Worm (Caenorhabditis elegans) whole organism, L3 larva: ENCODE data around the gene his-72.

ENCODE experiments used
- R02D3.7 ChIP-seq: fragments of 150-350 bp; optimal IDR thresholded peaks from 2 replicates; lab custom pipeline; 2014; ENCODE audit warnings: missing biosample characterization, missing genetic modification characterization
- ZK546.5 ChIP-seq: sonication (generic microtip); optimal IDR thresholded peaks from 2 replicates; lab custom pipeline; 2017; ENCODE audit warnings: missing biosample characterization, missing genetic modification characterization
- ceh-16 ChIP-seq: sonication (generic microtip); optimal IDR thresholded peaks from 2 replicates; lab custom pipeline; 2017; ENCODE audit warnings: missing biosample characterization, missing genetic modification characterization
- ceh-28 ChIP-seq: fragments of 150-350 bp; optimal IDR thresholded peaks from 2 replicates; lab custom pipeline; 2014; ENCODE audit warnings: missing biosample characterization, missing genetic modification reagents, missing genetic modification characterization
- ceh-82 ChIP-seq: fragments of 150-350 bp; optimal IDR thresholded peaks from 2 replicates; lab custom pipeline; 2014; ENCODE audit warnings: missing biosample characterization, missing genetic modification characterization
- ceh-9 ChIP-seq: sonication (generic microtip); optimal IDR thresholded peaks from 2 replicates; lab custom pipeline; 2018; ENCODE audit warnings: missing biosample characterization, missing genetic modification characterization
- daf-12 ChIP-seq: fragments of 150-350 bp; optimal IDR thresholded peaks from 2 replicates; lab custom pipeline; 2014; ENCODE audit warnings: missing biosample characterization, missing genetic modification reagents, missing genetic modification characterization
- egl-27 ChIP-seq: sonication (generic microtip); optimal IDR thresholded peaks from 4 replicates; lab custom pipeline; 2017; ENCODE audit warnings: missing biosample characterization, missing genetic modification reagents, missing genetic modification characterization
- egl-5 ChIP-seq: fragments of 150-350 bp; optimal IDR thresholded peaks from 2 replicates; lab custom pipeline; 2017; ENCODE audit warnings: missing biosample characterization, missing genetic modification reagents, missing genetic modification characterization, inconsistent platforms
- elt-1 ChIP-seq: fragments of 150-350 bp; optimal IDR thresholded peaks from 2 replicates; lab custom pipeline; 2014; ENCODE audit warnings: missing biosample characterization, missing genetic modification characterization
- elt-2 ChIP-seq: sonication (generic microtip); optimal IDR thresholded peaks from 2 replicates; lab custom pipeline; 2016; ENCODE audit warnings: missing genetic modification reagents, mild to moderate bottlenecking, missing genetic modification characterization, missing compliant biosample characterization
- elt-3 ChIP-seq, 3 experiments: fragments of 150-350 bp in 1 of 3; sonication (generic microtip) in 2 of 3; optimal IDR thresholded peaks; 2 replicates in 2 of 3; 4 replicates in 1 of 3; lab custom pipeline; 2014 to 2017; ENCODE audit warnings: missing biosample characterization in 3 of 3, missing genetic modification characterization in 3 of 3
- eor-1 ChIP-seq, 2 experiments: fragments of 150-350 bp; optimal IDR thresholded peaks; 2 replicates each; lab custom pipeline; 2014 to 2018; ENCODE audit warnings: missing biosample characterization in 2 of 2, missing genetic modification characterization in 2 of 2
- fkh-10 ChIP-seq: sonication (generic microtip); optimal IDR thresholded peaks from 2 replicates; lab custom pipeline; 2017; ENCODE audit warnings: missing biosample characterization, missing genetic modification reagents, missing genetic modification characterization
- fkh-2 ChIP-seq: fragments of 150-350 bp; optimal IDR thresholded peaks from 2 replicates; lab custom pipeline; 2014; ENCODE audit warnings: missing biosample characterization, missing genetic modification reagents, missing genetic modification characterization
- fos-1 ChIP-seq: fragments of 150-350 bp; optimal IDR thresholded peaks from 2 replicates; lab custom pipeline; 2014; ENCODE audit warnings: missing biosample characterization, missing genetic modification characterization
- hmg-11 ChIP-seq: sonication (generic microtip); optimal IDR thresholded peaks from 2 replicates; lab custom pipeline; 2016; ENCODE audit warnings: missing genetic modification characterization, missing compliant biosample characterization
- jun-1 ChIP-seq: fragments of 150-350 bp; optimal IDR thresholded peaks from 2 replicates; lab custom pipeline; 2014; ENCODE audit warnings: missing biosample characterization, missing genetic modification reagents, missing genetic modification characterization
- lin-15B ChIP-seq: fragments of 150-350 bp; optimal IDR thresholded peaks from 2 replicates; lab custom pipeline; 2014; ENCODE audit warnings: missing biosample characterization, missing genetic modification characterization
- lin-39 ChIP-seq: fragments of 150-350 bp; optimal IDR thresholded peaks from 2 replicates; lab custom pipeline; 2018; ENCODE audit warnings: missing biosample characterization, missing genetic modification reagents, missing genetic modification characterization
- lsy-12 ChIP-seq: sonication (generic microtip); optimal IDR thresholded peaks from 2 replicates; lab custom pipeline; 2016; ENCODE audit warnings: mild to moderate bottlenecking, missing genetic modification characterization, missing compliant biosample characterization
- mdl-1 ChIP-seq: fragments of 150-350 bp; optimal IDR thresholded peaks from 2 replicates; lab custom pipeline; 2014; ENCODE audit warnings: missing biosample characterization, missing genetic modification characterization
- mml-1 ChIP-seq: fragments of 150-350 bp; sonication (generic microtip); optimal IDR thresholded peaks from 3 replicates; lab custom pipeline; 2014; ENCODE audit warnings: missing biosample characterization, missing genetic modification characterization
- nfya-1 ChIP-seq: sonication (generic microtip); optimal IDR thresholded peaks from 2 replicates; lab custom pipeline; 2017; ENCODE audit warnings: missing genetic modification characterization, mild to moderate bottlenecking, missing compliant biosample characterization, antibody characterized with exemption, moderate library complexity; ENCODE audit not compliant: insufficient read depth
- nhr-11 ChIP-seq: fragments of 150-350 bp; optimal IDR thresholded peaks from 2 replicates; lab custom pipeline; 2014; ENCODE audit warnings: missing biosample characterization, missing genetic modification characterization
- nhr-23 ChIP-seq: fragments of 150-350 bp; optimal IDR thresholded peaks from 2 replicates; lab custom pipeline; 2014; ENCODE audit warnings: missing biosample characterization, missing genetic modification reagents, missing genetic modification characterization
- nhr-237 ChIP-seq: fragments of 150-350 bp; optimal IDR thresholded peaks from 2 replicates; lab custom pipeline; 2014; ENCODE audit warnings: missing biosample characterization, missing genetic modification characterization
- nhr-25 ChIP-seq: sonication (generic microtip); optimal IDR thresholded peaks from 2 replicates; lab custom pipeline; 2017; ENCODE audit warnings: missing biosample characterization, missing genetic modification characterization
- nhr-28 ChIP-seq: fragments of 150-350 bp; optimal IDR thresholded peaks from 2 replicates; lab custom pipeline; 2014; ENCODE audit warnings: missing biosample characterization, missing genetic modification characterization
- nhr-43 ChIP-seq: sonication (generic microtip); optimal IDR thresholded peaks from 2 replicates; lab custom pipeline; 2016; ENCODE audit warnings: mild to moderate bottlenecking, missing genetic modification characterization, missing compliant biosample characterization; ENCODE audit not compliant: poor library complexity, severe bottlenecking
- nhr-67 ChIP-seq: fragments of 150-350 bp; optimal IDR thresholded peaks from 2 replicates; lab custom pipeline; 2014; ENCODE audit warnings: missing biosample characterization, missing genetic modification characterization
- nhr-76 ChIP-seq: fragments of 150-350 bp; sonication (generic microtip); optimal IDR thresholded peaks from 5 replicates; lab custom pipeline; 2014; ENCODE audit warnings: missing biosample characterization, missing genetic modification characterization
- nhr-77 ChIP-seq: fragments of 150-350 bp; optimal IDR thresholded peaks from 2 replicates; lab custom pipeline; 2014; ENCODE audit warnings: missing biosample characterization, missing genetic modification characterization
- pha-4 ChIP-seq: fragments of 150-350 bp; optimal IDR thresholded peaks from 2 replicates; lab custom pipeline; 2014; ENCODE audit warnings: missing biosample characterization, missing genetic modification reagents, missing genetic modification characterization
- pqm-1 ChIP-seq: fragments of 150-350 bp; optimal IDR thresholded peaks from 2 replicates; lab custom pipeline; 2017; ENCODE audit warnings: missing biosample characterization, missing genetic modification characterization, inconsistent platforms
- sea-2 ChIP-seq: fragments of 150-350 bp; sonication (generic microtip); optimal IDR thresholded peaks from 4 replicates; lab custom pipeline; 2014; ENCODE audit warnings: missing biosample characterization, missing genetic modification reagents, missing genetic modification characterization
- skn-1 ChIP-seq: fragments of 150-350 bp; optimal IDR thresholded peaks from 2 replicates; lab custom pipeline; 2014; ENCODE audit warnings: missing biosample characterization, missing genetic modification characterization
- snpc-4 ChIP-seq: fragments of 150-350 bp; optimal IDR thresholded peaks from 2 replicates; lab custom pipeline; 2014; ENCODE audit warnings: missing biosample characterization, missing genetic modification characterization
- tbx-2 ChIP-seq: sonication (generic microtip); optimal IDR thresholded peaks from 2 replicates; lab custom pipeline; 2016; ENCODE audit warnings: mild to moderate bottlenecking, missing genetic modification characterization, missing compliant biosample characterization
- unc-39 ChIP-seq: sonication (generic microtip); optimal IDR thresholded peaks from 4 replicates; lab custom pipeline; 2017; ENCODE audit warnings: missing biosample characterization, missing genetic modification characterization
- unc-62 ChIP-seq: fragments of 150-350 bp; sonication (generic microtip); optimal IDR thresholded peaks from 4 replicates; lab custom pipeline; 2014; ENCODE audit warnings: missing biosample characterization, missing genetic modification reagents, missing genetic modification characterization
- ztf-11 ChIP-seq: fragments of 150-350 bp; optimal IDR thresholded peaks from 2 replicates; lab custom pipeline; 2014; ENCODE audit warnings: missing biosample characterization, missing genetic modification characterization

The his-72 gene

DNA sequence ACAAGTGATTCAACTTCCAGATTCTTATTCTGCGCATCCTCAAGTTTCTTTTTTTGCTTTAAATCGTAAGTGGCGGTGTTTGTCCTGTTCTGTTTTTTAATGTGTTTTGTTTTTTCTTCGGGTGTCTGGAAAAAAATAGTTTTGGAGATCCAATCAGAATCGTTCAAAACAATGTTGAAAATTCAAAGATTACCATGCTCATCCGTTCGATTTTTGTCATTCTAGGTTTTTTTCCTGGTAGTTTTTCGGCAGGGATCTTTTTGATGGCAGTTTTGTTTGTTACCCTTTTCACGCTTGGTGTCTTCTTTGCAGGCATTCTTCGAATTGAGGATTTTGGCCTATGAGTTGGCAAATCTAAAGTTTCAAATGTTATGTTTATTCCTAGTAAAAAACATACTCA is 12.3 kb downstream of the his-72 start:
- no peak for TF ChIP-seq nhr-23 (tag; lab: Kevin White, UChicago)
- no peak for TF ChIP-seq elt-2 (tag; lab: Kevin White, UChicago)
- no peak for TF ChIP-seq lin-15B (tag; lab: Kevin White, UChicago)
- TF ChIP-seq skn-1 = no peak
- no peak for TF ChIP-seq ceh-9
- TF ChIP-seq nfya-1 = no peak
- TF ChIP-seq egl-5 = no peak
- no peak for TF ChIP-seq fkh-2 (tag; lab: Kevin White, UChicago)
- no peak for TF ChIP-seq ceh-82 (tag; lab: Kevin White, UChicago)
- no peak for TF ChIP-seq snpc-4 (tag; lab: Kevin White, UChicago)
- TF ChIP-seq ztf-11 (tag; lab: Kevin White, UChicago) = no peak
- TF ChIP-seq daf-12 (tag; lab: Kevin White, UChicago) = no peak
- TF ChIP-seq mdl-1 (tag; lab: Kevin White, UChicago) = no peak
- TF ChIP-seq sea-2 (GFP tag; lab: Kevin White, UChicago) = no peak
- no peak for TF ChIP-seq nhr-43
- no peak for TF ChIP-seq lsy-12 (tag; lab: Kevin White, UChicago)
- TF ChIP-seq nhr-11 = no peak
- TF ChIP-seq egl-27 (tag; lab: Kevin White, UChicago) = no peak
- no peak for TF ChIP-seq nhr-25

ce11 chrIII:12351301-12351700 is 17.5 kb downstream of the his-72 start, which contains the start of the genes pph-4.1 and Y75B8A.31:
TSS of gene pph-4.1 (minus strand) at chrIII:12351336.
TSS of gene Y75B8A.31 (plus strand) at chrIII:12351642.
- TF ChIP-seq pha-4 (tag; lab: Kevin White, UChicago) = peak; percentile 94
- TF ChIP-seq eor-1 (tag; optimal IDR thresholded peaks at IDR 0.05; lab: Kevin White, UChicago) = no peak
- peak; percentile 93 for TF ChIP-seq nhr-23 (tag; lab: Kevin White, UChicago)
- no peak for TF ChIP-seq fkh-2 (tag; lab: Kevin White, UChicago)
- peak; percentile 54 for TF ChIP-seq elt-2 (tag; lab: Kevin White, UChicago)
- peak; percentile 91 for TF ChIP-seq nhr-43
- peak; percentile 45 for TF ChIP-seq pqm-1 (tag; lab: Kevin White, UChicago)
- peak; percentile 21 for TF ChIP-seq nhr-77 (tag; lab: Kevin White, UChicago)
- TF ChIP-seq mml-1 = no peak
- TF ChIP-seq skn-1 = peak; percentile 43
- no peak for TF ChIP-seq nhr-76 (tag; lab: Kevin White, UChicago)
- peak; percentile 53 for TF ChIP-seq nhr-25
- no peak for TF ChIP-seq ZK546.5 (tag; lab: Kevin White, UChicago)
- TF ChIP-seq ceh-16 (tag; lab: Kevin White, UChicago) = no peak
- TF ChIP-seq ceh-28 = peak; percentile 68
- TF ChIP-seq nhr-67 = no peak
- no peak for TF ChIP-seq unc-62 (GFP tag; lab: Kevin White, UChicago)
- no peak for TF ChIP-seq fkh-10 (GFP tag; lab: Kevin White, UChicago)
- TF ChIP-seq egl-27 (tag; lab: Kevin White, UChicago) = no peak
- TF ChIP-seq nhr-237 = no peak
- TF ChIP-seq unc-39 (tag; lab: Kevin White, UChicago) = no peak
- TF ChIP-seq elt-1 (tag; lab: Kevin White, UChicago) = peak; percentile 50
- no peak for TF ChIP-seq nhr-28 (tag; lab: Kevin White, UChicago)
- TF ChIP-seq mdl-1 (tag; lab: Kevin White, UChicago) = no peak
- TF ChIP-seq lin-15B (tag; lab: Kevin White, UChicago) = peak; percentile 98
- peak; percentile 4 for TF ChIP-seq tbx-2 (tag; lab: Kevin White, UChicago)
- peak; percentile 93 for TF ChIP-seq nfya-1
- no peak for TF ChIP-seq elt-3 (tag; optimal IDR thresholded peaks at IDR 0.05; lab: Kevin White, UChicago)
- peak; percentile 14 for TF ChIP-seq lsy-12 (tag; lab: Kevin White, UChicago)
- TF ChIP-seq ceh-82 (tag; lab: Kevin White, UChicago) = no peak
- TF ChIP-seq hmg-11 = peak; percentile 72
- TF ChIP-seq daf-12 (tag; lab: Kevin White, UChicago) = no peak
- TF ChIP-seq ztf-11 (tag; lab: Kevin White, UChicago) = no peak
- TF ChIP-seq fos-1 (tag; lab: Kevin White, UChicago) = no peak
- peak; percentile 13 for TF ChIP-seq lin-39 (tag; lab: Kevin White, UChicago)
- TF ChIP-seq jun-1 (tag; lab: Kevin White, UChicago) = peak; percentile 33
- TF ChIP-seq snpc-4 (tag; lab: Kevin White, UChicago) = peak; percentile 89
- no peak for TF ChIP-seq sea-2 (GFP tag; lab: Kevin White, UChicago)
- peak; percentile 58 for TF ChIP-seq R02D3.7 (tag; lab: Kevin White, UChicago)
- TF ChIP-seq, all 47 proteins: peak for 19
